Worm (Caenorhabditis elegans) whole organism, L4/young adult: Measurements from ENCODE around the gene mlp-1.

Experiments
- W03F9.2 ChIP-seq: fragments of 150-350 bp; optimal IDR thresholded peaks from 2 replicates; lab custom pipeline; 2014; ENCODE audit warnings: missing biosample characterization, missing genetic modification characterization
- dao-5 ChIP-seq: sonication (generic microtip); optimal IDR thresholded peaks from 2 replicates; lab custom pipeline; 2016; ENCODE audit warnings: missing genotype, missing genetic modification characterization, moderate library complexity, missing compliant biosample characterization
- him-1 ChIP-seq: sonication (generic microtip); optimal IDR thresholded peaks from 2 replicates; lab custom pipeline; 2016; ENCODE audit warnings: missing genotype, missing genetic modification reagents, missing genetic modification characterization, missing compliant biosample characterization

DNA sequence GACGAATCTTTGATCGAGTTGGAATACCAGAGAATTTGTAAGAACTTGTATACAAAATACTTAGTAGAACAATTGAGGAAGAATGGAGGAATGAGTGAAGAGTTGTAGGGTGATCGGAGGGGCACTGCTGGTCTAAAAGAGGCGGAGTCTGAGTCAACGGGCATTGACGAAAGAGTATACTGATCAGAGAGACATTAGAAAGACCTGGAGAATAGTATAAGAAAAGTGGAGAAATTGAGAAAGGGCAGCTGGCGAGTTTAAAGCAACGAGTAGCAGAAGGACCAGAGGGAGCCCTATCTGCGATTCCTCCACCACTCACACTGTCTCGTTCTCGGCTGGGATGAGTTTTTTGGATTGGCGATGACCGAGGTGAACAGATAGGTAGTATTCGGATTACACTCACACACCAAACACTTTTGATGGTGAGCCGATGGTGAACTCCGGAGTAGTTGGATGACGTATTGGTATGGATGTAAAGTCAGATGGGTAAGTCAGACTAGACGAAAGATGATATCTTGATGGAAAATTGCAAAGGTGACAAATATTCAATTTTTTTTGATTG, 43.3 kb downstream of the mlp-1 start, which contains the start of gene EGAP1.5:
- TF ChIP-seq dao-5 (tag; lab: Kevin White, UChicago) (no peak), him-1 (tag; lab: Kevin White, UChicago) (no peak), W03F9.2 (tag; lab: Kevin White, UChicago) (no peak)
